Fruit fly (Drosophila melanogaster): Measurements from ENCODE around the gene CG5347.

The CG5347 gene

dm6 chrX:14765737-14766253, 10.8 kb upstream of the CG5347 start, which contains the start of gene CG15890:
CG15890 (minus strand) TSS chrX:14765787.
- no peak for TF ChIP-seq Mnt (GFP tag; optimal IDR thresholded peaks at IDR 0.05)
- no peak for TF ChIP-seq toe (GFP tag; optimal IDR thresholded peaks at IDR 0.05)
- TF ChIP-seq CG1620 (GFP tag; optimal IDR thresholded peaks at IDR 0.05): no peak
- no peak for TF ChIP-seq CG5204 (GFP tag; optimal IDR thresholded peaks at IDR 0.05)
- TF ChIP-seq CG12768 (GFP tag; optimal IDR thresholded peaks at IDR 0.05): no peak
- TF ChIP-seq ovo (GFP tag; optimal IDR thresholded peaks at IDR 0.05): no peak
- TF ChIP-seq pad (GFP tag; optimal IDR thresholded peaks at IDR 0.05): no peak
- TF ChIP-seq CG7101 (tag; optimal IDR thresholded peaks at IDR 0.05): no peak
- TF ChIP-seq Hr96 (GFP tag; optimal IDR thresholded peaks at IDR 0.05): no peak
- no peak for TF ChIP-seq kay (GFP tag; ENCODE audit: borderline replicate concordance)
- TF ChIP-seq bab1 (GFP tag; optimal IDR thresholded peaks at IDR 0.05): no peak
- TF ChIP-seq Crg-1 (GFP tag; optimal IDR thresholded peaks at IDR 0.05): no peak
- no peak for TF ChIP-seq CG7045 (GFP tag; optimal IDR thresholded peaks at IDR 0.05)
- no peak for TF ChIP-seq Clk (GFP tag; optimal IDR thresholded peaks at IDR 0.05)
- TF ChIP-seq tj (GFP tag; optimal IDR thresholded peaks at IDR 0.05): no peak
- no peak for TF ChIP-seq CG33017 (tag; optimal IDR thresholded peaks at IDR 0.05)

- TF ChIP-seq Clk (GFP tag; optimal IDR thresholded peaks at IDR 0.05): no peak
- TF ChIP-seq CG33017 (tag; optimal IDR thresholded peaks at IDR 0.05): no peak
- TF ChIP-seq cnc (optimal IDR thresholded peaks at IDR 0.05): no peak
- TF ChIP-seq CG5204 (GFP tag; optimal IDR thresholded peaks at IDR 0.05): no peak
- no peak for TF ChIP-seq CG14711 (tag; optimal IDR thresholded peaks at IDR 0.05)
- no peak for TF ChIP-seq toe (GFP tag; optimal IDR thresholded peaks at IDR 0.05)
- TF ChIP-seq CG7045 (GFP tag; optimal IDR thresholded peaks at IDR 0.05): no peak
- no peak for TF ChIP-seq CG7101 (tag; optimal IDR thresholded peaks at IDR 0.05)
- no peak for TF ChIP-seq CG11617 (GFP tag; optimal IDR thresholded peaks at IDR 0.05)
- no peak for TF ChIP-seq cic (GFP tag; optimal IDR thresholded peaks at IDR 0.05)
- TF ChIP-seq tj (GFP tag; optimal IDR thresholded peaks at IDR 0.05): no peak
- TF ChIP-seq CG12768 (GFP tag; optimal IDR thresholded peaks at IDR 0.05): no peak
- no peak for TF ChIP-seq Crg-1 (GFP tag; optimal IDR thresholded peaks at IDR 0.05)
- TF ChIP-seq pad (GFP tag; optimal IDR thresholded peaks at IDR 0.05): no peak
Observed at dm6 chrX:14775008-14775407, 1.6 kb upstream of the CG5347 start, which contains the start of gene CG5334. CG5334 (plus strand) TSS chrX:14775308.

dm6 chrX:14784002-14784568, 7.5 kb downstream of the CG5347 start, which contains the start of gene Ag5r2:
Ag5r2 (minus strand) TSS chrX:14784052.
- no peak for TF ChIP-seq tj (GFP tag; optimal IDR thresholded peaks at IDR 0.05)
- no peak for TF ChIP-seq Clk (GFP tag; optimal IDR thresholded peaks at IDR 0.05)
- no peak for TF ChIP-seq CG12768 (GFP tag; optimal IDR thresholded peaks at IDR 0.05)
- TF ChIP-seq bab1 (GFP tag; optimal IDR thresholded peaks at IDR 0.05): no peak
- TF ChIP-seq Mnt (GFP tag; optimal IDR thresholded peaks at IDR 0.05): no peak
- no peak for TF ChIP-seq pad (GFP tag; optimal IDR thresholded peaks at IDR 0.05)
- no peak for TF ChIP-seq CG7101 (tag; optimal IDR thresholded peaks at IDR 0.05)
- no peak for TF ChIP-seq CG14711 (tag; optimal IDR thresholded peaks at IDR 0.05)
- no peak for TF ChIP-seq CG5204 (GFP tag; optimal IDR thresholded peaks at IDR 0.05)
- no peak for TF ChIP-seq ovo (GFP tag; optimal IDR thresholded peaks at IDR 0.05)
- no peak for TF ChIP-seq toe (GFP tag; optimal IDR thresholded peaks at IDR 0.05)
- TF ChIP-seq kay (GFP tag; ENCODE audit: borderline replicate concordance): no peak
- no peak for TF ChIP-seq CG11617 (GFP tag; optimal IDR thresholded peaks at IDR 0.05)
- no peak for TF ChIP-seq CG1620 (GFP tag; optimal IDR thresholded peaks at IDR 0.05)
- TF ChIP-seq CG7045 (GFP tag; optimal IDR thresholded peaks at IDR 0.05): no peak

dm6 chrX:14786451-14786850, 9.9 kb downstream of the CG5347 start, which contains the start of gene Ag5r:
Ag5r (minus strand) TSS chrX:14786551.
- TF ChIP-seq CG7101 (tag; optimal IDR thresholded peaks at IDR 0.05): no peak
- no peak for TF ChIP-seq CG1620 (GFP tag; optimal IDR thresholded peaks at IDR 0.05)
- no peak for TF ChIP-seq kay (GFP tag; ENCODE audit: borderline replicate concordance)
- TF ChIP-seq Crg-1 (GFP tag; optimal IDR thresholded peaks at IDR 0.05): no peak
- TF ChIP-seq CG33017 (tag; optimal IDR thresholded peaks at IDR 0.05): no peak
- TF ChIP-seq toe (GFP tag; optimal IDR thresholded peaks at IDR 0.05): no peak
- TF ChIP-seq Clk (GFP tag; optimal IDR thresholded peaks at IDR 0.05): no peak
- no peak for TF ChIP-seq Mnt (GFP tag; optimal IDR thresholded peaks at IDR 0.05)
- TF ChIP-seq CG7045 (GFP tag; optimal IDR thresholded peaks at IDR 0.05): no peak
- TF ChIP-seq CG14711 (tag; optimal IDR thresholded peaks at IDR 0.05): no peak
- no peak for TF ChIP-seq cic (GFP tag; optimal IDR thresholded peaks at IDR 0.05)
- no peak for TF ChIP-seq cnc (optimal IDR thresholded peaks at IDR 0.05)
- TF ChIP-seq tj (GFP tag; optimal IDR thresholded peaks at IDR 0.05): no peak
- no peak for TF ChIP-seq CG5204 (GFP tag; optimal IDR thresholded peaks at IDR 0.05)
- TF ChIP-seq Hr96 (GFP tag; optimal IDR thresholded peaks at IDR 0.05): no peak
- no peak for TF ChIP-seq CG12768 (GFP tag; optimal IDR thresholded peaks at IDR 0.05)

- TF ChIP-seq CG12768 (GFP tag; optimal IDR thresholded peaks at IDR 0.05) (no peak), pad (GFP tag; optimal IDR thresholded peaks at IDR 0.05) (no peak), Crg-1 (GFP tag; optimal IDR thresholded peaks at IDR 0.05) (no peak), kay (GFP tag; ENCODE audit: borderline replicate concordance) (no peak), tj (GFP tag; optimal IDR thresholded peaks at IDR 0.05) (no peak), CG11617 (GFP tag; optimal IDR thresholded peaks at IDR 0.05) (no peak), cnc (optimal IDR thresholded peaks at IDR 0.05) (no peak), bab1 (GFP tag; optimal IDR thresholded peaks at IDR 0.05) (no peak), Mnt (GFP tag; optimal IDR thresholded peaks at IDR 0.05) (no peak), CG7101 (tag; optimal IDR thresholded peaks at IDR 0.05) (no peak), cic (GFP tag; optimal IDR thresholded peaks at IDR 0.05) (no peak), CG5204 (GFP tag; optimal IDR thresholded peaks at IDR 0.05) (no peak), Clk (GFP tag; optimal IDR thresholded peaks at IDR 0.05) (no peak), toe (GFP tag; optimal IDR thresholded peaks at IDR 0.05) (no peak), Hr96 (GFP tag; optimal IDR thresholded peaks at IDR 0.05) (no peak), CG1620 (GFP tag; optimal IDR thresholded peaks at IDR 0.05) (no peak), CG7045 (GFP tag; optimal IDR thresholded peaks at IDR 0.05) (no peak), CG33017 (tag; optimal IDR thresholded peaks at IDR 0.05) (no peak)
Observed at dm6 chrX:14802611-14803110, 26.1 kb downstream of the CG5347 start.
